Worm (Caenorhabditis elegans) whole organism, L3 larva: ENCODE results near the gene mog-4.

Source experiments
- ama-1 ChIP-seq: fragments of 150-350 bp; optimal IDR thresholded peaks from 2 replicates; lab custom pipeline; 2018
- ceh-82 ChIP-seq: fragments of 150-350 bp; optimal IDR thresholded peaks from 2 replicates; lab custom pipeline; 2014; ENCODE audit warnings: missing biosample characterization, missing genetic modification characterization
- mdl-1 ChIP-seq: fragments of 150-350 bp; optimal IDR thresholded peaks from 2 replicates; lab custom pipeline; 2014; ENCODE audit warnings: missing biosample characterization, missing genetic modification characterization
- nhr-12 ChIP-seq: fragments of 150-350 bp; optimal IDR thresholded peaks from 2 replicates; lab custom pipeline; 2014; ENCODE audit warnings: missing biosample characterization, missing genetic modification characterization
- nhr-76 ChIP-seq: fragments of 150-350 bp; sonication (generic microtip); optimal IDR thresholded peaks from 5 replicates; lab custom pipeline; 2014; ENCODE audit warnings: missing biosample characterization, missing genetic modification characterization
- pha-4 ChIP-seq: fragments of 150-350 bp; optimal IDR thresholded peaks from 2 replicates; lab custom pipeline; 2014; ENCODE audit warnings: missing biosample characterization, missing genetic modification reagents, missing genetic modification characterization
- pqm-1 ChIP-seq: fragments of 150-350 bp; optimal IDR thresholded peaks from 2 replicates; lab custom pipeline; 2017; ENCODE audit warnings: missing biosample characterization, missing genetic modification characterization, inconsistent platforms
- skn-1 ChIP-seq: fragments of 150-350 bp; optimal IDR thresholded peaks from 2 replicates; lab custom pipeline; 2014; ENCODE audit warnings: missing biosample characterization, missing genetic modification characterization
- snpc-4 ChIP-seq: fragments of 150-350 bp; optimal IDR thresholded peaks from 2 replicates; lab custom pipeline; 2014; ENCODE audit warnings: missing biosample characterization, missing genetic modification characterization
- unc-62 ChIP-seq: fragments of 150-350 bp; sonication (generic microtip); optimal IDR thresholded peaks from 4 replicates; lab custom pipeline; 2014; ENCODE audit warnings: missing biosample characterization, missing genetic modification reagents, missing genetic modification characterization
- ztf-11 ChIP-seq: fragments of 150-350 bp; optimal IDR thresholded peaks from 2 replicates; lab custom pipeline; 2014; ENCODE audit warnings: missing biosample characterization, missing genetic modification characterization

DNA sequence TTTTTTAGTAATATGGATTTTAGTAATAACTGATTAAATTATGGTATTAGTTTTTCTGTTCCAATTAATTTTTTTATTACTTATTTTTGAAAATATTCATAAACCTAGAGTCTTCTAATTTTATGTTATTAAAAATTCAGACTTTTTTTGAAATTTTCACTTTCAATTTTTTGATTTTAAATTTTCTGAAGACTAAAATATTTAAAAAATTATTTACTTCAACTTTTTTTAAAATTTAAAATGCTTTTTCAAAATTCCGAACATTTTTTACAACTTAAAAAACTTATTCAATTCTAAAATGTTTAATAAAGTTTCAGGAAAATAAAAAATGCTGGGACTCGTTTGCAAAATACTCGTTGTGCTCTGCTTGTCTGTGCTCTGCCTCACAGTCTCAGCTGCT is 10.8 kb downstream of the mog-4 start, which contains the start of gene nlp-41:
- TF ChIP-seq nhr-76 (no peak), skn-1 (tag; lab: Kevin White, UChicago) (no peak), pha-4 (no peak), unc-62 (GFP tag; lab: Kevin White, UChicago) (no peak), mdl-1 (tag; lab: Kevin White, UChicago) (no peak), ztf-11 (tag; lab: Kevin White, UChicago) (no peak), ama-1 (lab: Kevin White, UChicago) (no peak), ceh-82 (tag; lab: Kevin White, UChicago) (no peak), nhr-12 (tag; lab: Kevin White, UChicago) (no peak), snpc-4 (tag; lab: Kevin White, UChicago) (no peak), pqm-1 (tag; lab: Kevin White, UChicago) (no peak)
